Fruit fly (Drosophila melanogaster) whole organism, embryonic: Measurements from ENCODE around the gene Rpn9.

ENCODE experiments used
- Abd-B ChIP-seq: fragments of 200-800 bp; sonication (Bioruptor generic); optimal IDR thresholded peaks from 2 replicates; lab custom pipeline; 2018; ENCODE audit warnings: missing biosample characterization, mild to moderate bottlenecking, missing genetic modification characterization, moderate library complexity
- CG10274 ChIP-seq: fragments of 200-800 bp; sonication (Bioruptor generic); optimal IDR thresholded peaks from 3 replicates; lab custom pipeline; 2017; ENCODE audit warnings: missing biosample characterization, mild to moderate bottlenecking, missing genetic modification characterization
- CG13296 ChIP-seq: fragments of 200-800 bp; sonication (Bioruptor generic); optimal IDR thresholded peaks from 3 replicates; lab custom pipeline; 2018; ENCODE audit warnings: missing biosample characterization, mild to moderate bottlenecking, missing genetic modification characterization
- CG1602 ChIP-seq: fragments of 200-800 bp; sonication (Bioruptor generic); optimal IDR thresholded peaks from 3 replicates; lab custom pipeline; 2016; ENCODE audit warnings: missing biosample characterization, missing genetic modification characterization
- CG1792 ChIP-seq: fragments of 200-800 bp; sonication (Bioruptor generic); optimal IDR thresholded peaks from 2 replicates; lab custom pipeline; 2016; ENCODE audit warnings: missing biosample characterization, missing genetic modification characterization
- CG18011 ChIP-seq: fragments of 200-800 bp; sonication (Bioruptor generic); optimal IDR thresholded peaks from 2 replicates; lab custom pipeline; 2017; ENCODE audit warnings: missing biosample characterization, missing genetic modification characterization, mild to moderate bottlenecking, moderate library complexity, missing genotype
- CG18619 ChIP-seq: fragments of 200-800 bp; sonication (Bioruptor generic); optimal IDR thresholded peaks from 3 replicates; lab custom pipeline; 2017; ENCODE audit warnings: missing biosample characterization, mild to moderate bottlenecking, missing genetic modification characterization
- CG2712 ChIP-seq: fragments of 200-800 bp; optimal IDR thresholded peaks from 3 replicates; lab custom pipeline; 2019; ENCODE audit warnings: missing biosample characterization, mild to moderate bottlenecking, missing genetic modification characterization, moderate library complexity
- CG32767 ChIP-seq: fragments of 200-800 bp; sonication (Bioruptor generic); IDR thresholded peaks from 2 replicates; pipeline ENCODE4 v1.3.6; 2022; ENCODE audit warnings: missing biosample characterization, missing genetic modification characterization
- CG34376 ChIP-seq: fragments of 200-800 bp; sonication (Bioruptor generic); optimal IDR thresholded peaks from 2 replicates; lab custom pipeline; 2018; ENCODE audit warnings: missing biosample characterization, mild to moderate bottlenecking, missing genetic modification characterization
- CG4820 ChIP-seq: fragments of 200-800 bp; sonication (Bioruptor generic); optimal IDR thresholded peaks from 3 replicates; lab custom pipeline; 2016; ENCODE audit warnings: missing biosample characterization, missing genetic modification characterization
- CG4854 ChIP-seq: fragments of 200-800 bp; sonication (Bioruptor generic); optimal IDR thresholded peaks from 2 replicates; lab custom pipeline; 2016; ENCODE audit warnings: missing biosample characterization, missing genetic modification characterization, inconsistent platforms
- CG5953 ChIP-seq: fragments of 200-800 bp; sonication (Bioruptor generic); IDR thresholded peaks from 2 replicates; pipeline ENCODE4 v1.3.6; 2022; ENCODE audit warnings: missing biosample characterization, missing genetic modification characterization
- CG7372 ChIP-seq: fragments of 200-800 bp; sonication (Bioruptor generic); IDR thresholded peaks from 2 replicates; pipeline ENCODE4 v1.3.6; 2022; ENCODE audit warnings: missing biosample characterization, missing genetic modification characterization
- CG8924 ChIP-seq: fragments of 200-800 bp; optimal IDR thresholded peaks from 3 replicates; lab custom pipeline; 2019; ENCODE audit warnings: missing biosample characterization, mild to moderate bottlenecking, missing genetic modification characterization, moderate library complexity
- CG9932 ChIP-seq: fragments of 200-800 bp; sonication (Bioruptor generic); IDR thresholded peaks from 2 replicates; pipeline ENCODE4 v1.3.6; 2022; ENCODE audit warnings: missing biosample characterization, missing genetic modification characterization
- D19B ChIP-seq: fragments of 200-800 bp; sonication (Bioruptor generic); optimal IDR thresholded peaks from 2 replicates; lab custom pipeline; 2017; ENCODE audit warnings: missing biosample characterization, mild to moderate bottlenecking, missing genetic modification characterization
- Dfd ChIP-seq, 2 experiments: fragments of >200 bp; optimal IDR thresholded peaks; 2 replicates each; lab custom pipeline; 2017; ENCODE audit warnings: missing biosample characterization in 2 of 2, missing genetic modification characterization in 2 of 2
- Eip74EF ChIP-seq, 2 experiments: fragments of 200-800 bp in 1 of 2; fragments of >200 bp in 1 of 2; sonication (Bioruptor generic) in 1 of 2; optimal IDR thresholded peaks; 2 replicates each; lab custom pipeline; 2017 to 2019; ENCODE audit warnings: missing biosample characterization in 2 of 2, missing genetic modification characterization in 2 of 2, mild to moderate bottlenecking in 1 of 2, moderate library complexity in 1 of 2
- Fer3 ChIP-seq: fragments of 200-800 bp; sonication (Bioruptor generic); optimal IDR thresholded peaks from 2 replicates; lab custom pipeline; 2018; ENCODE audit warnings: missing biosample characterization, mild to moderate bottlenecking, missing genetic modification characterization, moderate library complexity
- Hr3 ChIP-seq: fragments of 200-800 bp; sonication (Bioruptor generic); optimal IDR thresholded peaks from 3 replicates; lab custom pipeline; 2016; ENCODE audit warnings: missing biosample characterization, missing genetic modification characterization
- Mad ChIP-seq: fragments of 200-800 bp; sonication (Bioruptor generic); optimal IDR thresholded peaks from 2 replicates; lab custom pipeline; 2016; ENCODE audit warnings: missing biosample characterization, missing genetic modification characterization
- Meics ChIP-seq: fragments of 200-800 bp; sonication (Bioruptor generic); optimal IDR thresholded peaks from 2 replicates; lab custom pipeline; 2017; ENCODE audit warnings: missing biosample characterization, mild to moderate bottlenecking, missing genetic modification characterization
- Pdp1 ChIP-seq, 2 experiments: fragments of 200-800 bp; sonication (Bioruptor generic); optimal IDR thresholded peaks; 3 replicates each; lab custom pipeline; 2016; ENCODE audit warnings: missing biosample characterization in 2 of 2, missing genetic modification characterization in 2 of 2, mild to moderate bottlenecking in 1 of 2, moderate library complexity in 1 of 2
- ase ChIP-seq: fragments of 200-800 bp; sonication (Bioruptor generic); IDR thresholded peaks from 3 replicates; pipeline ENCODE4 v1.3.6; 2022; ENCODE audit warnings: missing biosample characterization, missing genetic modification characterization
- bab2 ChIP-seq: fragments of 200-800 bp; sonication (Bioruptor generic); optimal IDR thresholded peaks from 2 replicates; lab custom pipeline; 2016; ENCODE audit warnings: missing biosample characterization, missing genetic modification characterization
- bcd ChIP-seq: fragments of 200-800 bp; sonication (Bioruptor generic); optimal IDR thresholded peaks from 2 replicates; lab custom pipeline; 2017; ENCODE audit warnings: missing biosample characterization, mild to moderate bottlenecking, missing genetic modification characterization
- btn ChIP-seq: fragments of 200-800 bp; sonication (Bioruptor generic); optimal IDR thresholded peaks from 2 replicates; lab custom pipeline; 2016; ENCODE audit warnings: missing biosample characterization, missing genetic modification characterization
- cato ChIP-seq: fragments of 200-800 bp; sonication (Bioruptor generic); optimal IDR thresholded peaks from 2 replicates; lab custom pipeline; 2016; ENCODE audit warnings: missing biosample characterization, missing genetic modification characterization, borderline replicate concordance
- crp ChIP-seq, 2 experiments: fragments of 200-800 bp; sonication (Bioruptor generic); optimal IDR thresholded peaks; 2 replicates in 1 of 2; 3 replicates in 1 of 2; lab custom pipeline; 2017; ENCODE audit warnings: missing biosample characterization in 2 of 2, missing genetic modification characterization in 2 of 2, mild to moderate bottlenecking in 1 of 2, moderate library complexity in 1 of 2
- dati ChIP-seq: fragments of 200-800 bp; sonication (Bioruptor generic); IDR thresholded peaks from 2 replicates; pipeline ENCODE4 v1.3.6; 2022; ENCODE audit warnings: missing biosample characterization, missing genetic modification characterization
- grn ChIP-seq: fragments of 200-800 bp; sonication (Bioruptor generic); optimal IDR thresholded peaks from 3 replicates; lab custom pipeline; 2017; ENCODE audit warnings: missing biosample characterization, missing genetic modification characterization
- ind ChIP-seq: fragments of 200-800 bp; sonication (Bioruptor generic); optimal IDR thresholded peaks from 3 replicates; lab custom pipeline; 2016; ENCODE audit warnings: missing biosample characterization, missing genetic modification characterization
- jumu ChIP-seq: fragments of 200-800 bp; sonication (Bioruptor generic); optimal IDR thresholded peaks from 3 replicates; lab custom pipeline; 2016; ENCODE audit warnings: missing biosample characterization, missing genetic modification characterization
- lab ChIP-seq: fragments of 200-800 bp; sonication (Bioruptor generic); optimal IDR thresholded peaks from 3 replicates; lab custom pipeline; 2017; ENCODE audit warnings: missing biosample characterization, missing genetic modification characterization, mild to moderate bottlenecking, moderate library complexity, missing genetic modification reagents
- lola ChIP-seq, 3 experiments: fragments of >200 bp in 2 of 3; fragments of 200-800 bp in 1 of 3; sonication (Bioruptor generic) in 1 of 3; optimal IDR thresholded peaks; 2 replicates each; lab custom pipeline; 2017 to 2019; ENCODE audit warnings: missing biosample characterization in 3 of 3, missing genetic modification characterization in 3 of 3, mild to moderate bottlenecking in 1 of 3, moderate library complexity in 1 of 3
- mirr ChIP-seq: fragments of 200-800 bp; sonication (Bioruptor generic); optimal IDR thresholded peaks from 3 replicates; lab custom pipeline; 2018; ENCODE audit warnings: missing biosample characterization, mild to moderate bottlenecking, missing genetic modification characterization
- nmo ChIP-seq: fragments of 200-800 bp; sonication (Bioruptor generic); optimal IDR thresholded peaks from 2 replicates; lab custom pipeline; 2018; ENCODE audit warnings: missing biosample characterization, mild to moderate bottlenecking, missing genetic modification characterization, moderate library complexity
- pho ChIP-seq: fragments of 200-800 bp; sonication (Bioruptor generic); optimal IDR thresholded peaks from 2 replicates; lab custom pipeline; 2016; ENCODE audit warnings: missing biosample characterization, missing genetic modification characterization
- phol ChIP-seq: fragments of 200-800 bp; sonication (Bioruptor generic); optimal IDR thresholded peaks from 3 replicates; lab custom pipeline; 2018; ENCODE audit warnings: missing biosample characterization, mild to moderate bottlenecking, missing genetic modification characterization, moderate library complexity
- pita ChIP-seq: fragments of 200-800 bp; sonication (Bioruptor generic); optimal IDR thresholded peaks from 2 replicates; lab custom pipeline; 2017; ENCODE audit warnings: missing biosample characterization, mild to moderate bottlenecking, missing genetic modification characterization
- prd ChIP-seq, 3 experiments: fragments of >200 bp in 2 of 3; fragments of 200-800 bp in 1 of 3; sonication (Bioruptor generic) in 1 of 3; optimal IDR thresholded peaks in 2 of 3; IDR thresholded peaks in 1 of 3; 2 replicates in 2 of 3; 3 replicates in 1 of 3; pipeline versions ENCODE4 v1.3.6 to Lab custom; 2017 to 2022; ENCODE audit warnings: missing biosample characterization in 1 of 3, missing genetic modification characterization in 1 of 3
- repo ChIP-seq: fragments of 200-800 bp; sonication (Bioruptor generic); optimal IDR thresholded peaks from 2 replicates; lab custom pipeline; 2016; ENCODE audit warnings: missing biosample characterization, missing genetic modification characterization
- sd ChIP-seq: fragments of 200-800 bp; sonication (Bioruptor generic); optimal IDR thresholded peaks from 3 replicates; lab custom pipeline; 2018; ENCODE audit warnings: missing biosample characterization, mild to moderate bottlenecking, missing genetic modification characterization, moderate library complexity
- sob ChIP-seq: fragments of 200-800 bp; sonication (Bioruptor generic); IDR thresholded peaks from 2 replicates; pipeline ENCODE4 v1.3.6; 2022; ENCODE audit warnings: missing biosample characterization, missing genetic modification characterization
- sug ChIP-seq: fragments of 200-800 bp; optimal IDR thresholded peaks from 2 replicates; lab custom pipeline; 2019; ENCODE audit warnings: missing biosample characterization, mild to moderate bottlenecking, missing genetic modification characterization, moderate library complexity
- tap ChIP-seq: fragments of 200-800 bp; optimal IDR thresholded peaks from 3 replicates; lab custom pipeline; 2019; ENCODE audit warnings: missing biosample characterization, mild to moderate bottlenecking, missing genetic modification characterization, moderate library complexity
- tin ChIP-seq: fragments of 200-800 bp; sonication (Bioruptor generic); optimal IDR thresholded peaks from 3 replicates; lab custom pipeline; 2016; ENCODE audit warnings: missing biosample characterization, missing genetic modification characterization
- unc-4 ChIP-seq: fragments of 200-800 bp; sonication (Bioruptor generic); IDR thresholded peaks from 2 replicates; pipeline ENCODE4 v1.3.6; 2022; ENCODE audit warnings: missing biosample characterization, missing genetic modification characterization; ENCODE audit not compliant: partially characterized antibody

Gene Rpn9

dm6 chr3R:23713901-23714300 is 19.4 kb downstream of the Rpn9 start (continued):
- TF ChIP-seq nmo (GFP tag; lab: Kevin White, UChicago) (peak; percentile 78), CG1792 (GFP tag; lab: Kevin White, UChicago) (peak; percentile 47), Dfd (GFP tag; optimal IDR thresholded peaks at IDR 0.05; lab: Kevin White, UChicago) (no peak), Hr3 (GFP tag; lab: Kevin White, UChicago) (peak; percentile 66), CG4854 (GFP tag; lab: Kevin White, UChicago) (no peak)

dm6 chr3R:23711195-23711594 is 22.1 kb downstream of the Rpn9 start, which contains the start of gene CG10300:
Gene CG10300, plus strand, starts transcription at chr3R:23711527.
- TF ChIP-seq pho (GFP tag; lab: Kevin White, UChicago) (no peak), CG4820 (GFP tag; lab: Kevin White, UChicago) (no peak), Abd-B (GFP tag; lab: Kevin White, UChicago) (no peak), Eip74EF (GFP tag; optimal IDR thresholded peaks at IDR 0.05; lab: Kevin White, UChicago) (no peak), lab (peak; percentile 65), CG32767 (GFP tag; lab: Robert Waterston, UW) (no peak), ind (GFP tag; lab: Kevin White, UChicago) (no peak), Meics (GFP tag; lab: Kevin White, UChicago) (no peak), lola (GFP tag; optimal IDR thresholded peaks at IDR 0.05; lab: Kevin White, UChicago) (no peak), CG10274 (no peak), CG7372 (GFP tag; lab: Robert Waterston, UW) (no peak), CG2712 (tag; lab: Kevin White, UChicago) (no peak), sug (peak; percentile 52), prd (optimal IDR thresholded peaks at IDR 0.05; lab: Kevin White, UChicago) (no peak), prd (GFP tag; IDR thresholded peaks at IDR 0.05; lab: Robert Waterston, UW) (no peak), phol (tag; lab: Kevin White, UChicago) (no peak), unc-4 (no peak), tin (GFP tag; lab: Kevin White, UChicago) (no peak), pita (no peak), grn (GFP tag; lab: Kevin White, UChicago) (peak; percentile 74), CG9932 (GFP tag; lab: Robert Waterston, UW) (no peak), CG5953 (GFP tag; lab: Robert Waterston, UW) (no peak), D19B (GFP tag; lab: Kevin White, UChicago) (no peak), repo (GFP tag; lab: Kevin White, UChicago) (no peak), dati (no peak), sd (tag; lab: Kevin White, UChicago) (peak; percentile 64), Pdp1 (GFP tag; optimal IDR thresholded peaks at IDR 0.05; lab: Kevin White, UChicago) (no peak), mirr (GFP tag; lab: Kevin White, UChicago) (peak; percentile 88), CG18011 (GFP tag; lab: Kevin White, UChicago) (no peak), ase (no peak), bab2 (GFP tag; lab: Kevin White, UChicago) (no peak), CG8924 (tag; lab: Kevin White, UChicago) (no peak), CG34376 (GFP tag; lab: Kevin White, UChicago) (peak; percentile 53), bcd (no peak), sob (GFP tag; lab: Robert Waterston, UW) (no peak), Mad (no peak), CG1602 (GFP tag; lab: Kevin White, UChicago) (no peak), btn (no peak), crp (GFP tag; optimal IDR thresholded peaks at IDR 0.05; lab: Kevin White, UChicago) (no peak), CG13296 (GFP tag; lab: Kevin White, UChicago) (no peak), cato (GFP tag; lab: Kevin White, UChicago) (no peak), tap (tag; lab: Kevin White, UChicago) (no peak), Fer3 (tag; lab: Kevin White, UChicago) (no peak), CG18619 (GFP tag; lab: Kevin White, UChicago) (no peak), jumu (GFP tag; lab: Kevin White, UChicago) (no peak)
